Fruit fly (Drosophila melanogaster): Measurements from ENCODE around the gene Ptp36E.

Ptp36E gene

dm6 chr2L:18147511-18148072 is 37.2 kb downstream of the Ptp36E start:
- TF ChIP-seq noc (tag; optimal IDR thresholded peaks at IDR 0.05): peak; percentile 46

dm6 chr2L:18146618-18147099 is 38.1 kb downstream of the Ptp36E start:
- TF ChIP-seq noc (tag; optimal IDR thresholded peaks at IDR 0.05): peak; percentile 26

- no peak for TF ChIP-seq noc (tag; optimal IDR thresholded peaks at IDR 0.05)
Measured at dm6 chr2L:18145826-18146225, 39.0 kb downstream of the Ptp36E start.

- peak; percentile 70 for TF ChIP-seq noc (tag; optimal IDR thresholded peaks at IDR 0.05)
Measured at dm6 chr2L:18145253-18145652, 39.6 kb downstream of the Ptp36E start.

- TF ChIP-seq noc (tag; optimal IDR thresholded peaks at IDR 0.05): no peak
Measured at dm6 chr2L:18144268-18144834, 40.5 kb downstream of the Ptp36E start.

dm6 chr2L:18143176-18143575 is 41.6 kb downstream of the Ptp36E start:
- TF ChIP-seq noc (tag; optimal IDR thresholded peaks at IDR 0.05): no peak

dm6 chr2L:18141471-18142345 is 43.1 kb downstream of the Ptp36E start:
- peak; percentile 78 for TF ChIP-seq noc (tag; optimal IDR thresholded peaks at IDR 0.05)

dm6 chr2L:18140544-18140943 is 44.3 kb downstream of the Ptp36E start:
- TF ChIP-seq noc (tag; optimal IDR thresholded peaks at IDR 0.05): no peak

dm6 chr2L:18137591-18138247 is 47.1 kb downstream of the Ptp36E start, which contains the start of gene kel:
Gene kel (minus strand): TSS chr2L:18138083.
- TF ChIP-seq noc (tag; optimal IDR thresholded peaks at IDR 0.05): peak; percentile 49

dm6 chr2L:18136427-18136857 is 48.4 kb downstream of the Ptp36E start:
- TF ChIP-seq noc (tag; optimal IDR thresholded peaks at IDR 0.05): peak; percentile 87

dm6 chr2L:18134615-18135014 is 50.2 kb downstream of the Ptp36E start:
- no peak for TF ChIP-seq noc (tag; optimal IDR thresholded peaks at IDR 0.05)
